Worm (Caenorhabditis elegans) whole organism, L2 larva: Measurements from ENCODE around the gene K10C2.2.

Experiments used
- C34F6.9 ChIP-seq: fragments of 150-350 bp; optimal IDR thresholded peaks from 2 replicates; lab custom pipeline; 2014; ENCODE audit warnings: missing biosample characterization, missing genetic modification characterization
- R02D3.7 ChIP-seq: fragments of 150-350 bp; optimal IDR thresholded peaks from 2 replicates; lab custom pipeline; 2014; ENCODE audit warnings: missing biosample characterization, missing genetic modification characterization
- Y55F3AM.14 ChIP-seq: fragments of 200-800 bp; sonication (Bioruptor generic); optimal IDR thresholded peaks from 2 replicates; lab custom pipeline; 2018; ENCODE audit warnings: mild to moderate bottlenecking, missing genetic modification characterization, missing compliant biosample characterization
- ZK546.5 ChIP-seq: sonication (generic microtip); optimal IDR thresholded peaks from 2 replicates; lab custom pipeline; 2017; ENCODE audit warnings: missing biosample characterization, missing genetic modification characterization
- alr-1 ChIP-seq: fragments of 150-350 bp; optimal IDR thresholded peaks from 2 replicates; lab custom pipeline; 2014; ENCODE audit warnings: missing biosample characterization, missing genetic modification characterization
- ama-1 ChIP-seq: fragments of 150-350 bp; optimal IDR thresholded peaks from 2 replicates; lab custom pipeline; 2018; ENCODE audit warnings: inconsistent platforms
- crh-2 ChIP-seq: sonication (generic microtip); optimal IDR thresholded peaks from 2 replicates; lab custom pipeline; 2017; ENCODE audit warnings: missing biosample characterization, missing genetic modification characterization
- dmd-4 ChIP-seq: sonication (generic microtip); optimal IDR thresholded peaks from 2 replicates; lab custom pipeline; 2017; ENCODE audit warnings: missing biosample characterization, missing genetic modification characterization
- egl-27 ChIP-seq: sonication (generic microtip); optimal IDR thresholded peaks from 3 replicates; lab custom pipeline; 2017; ENCODE audit warnings: missing biosample characterization, missing genetic modification reagents, missing genetic modification characterization
- elt-3 ChIP-seq: sonication (generic microtip); optimal IDR thresholded peaks from 2 replicates; lab custom pipeline; 2017; ENCODE audit warnings: missing biosample characterization, missing genetic modification characterization
- fos-1 ChIP-seq: fragments of 150-350 bp; optimal IDR thresholded peaks from 2 replicates; lab custom pipeline; 2014; ENCODE audit warnings: missing biosample characterization, missing genetic modification characterization
- gmeb-1 ChIP-seq: fragments of 150-350 bp; optimal IDR thresholded peaks from 2 replicates; lab custom pipeline; 2014; ENCODE audit warnings: missing biosample characterization, missing genetic modification characterization
- lin-11 ChIP-seq: fragments of 150-350 bp; sonication (generic microtip); optimal IDR thresholded peaks from 2 replicates; lab custom pipeline; 2014; ENCODE audit warnings: missing biosample characterization, missing genetic modification characterization, inconsistent platforms, mixed read lengths
- lin-13 ChIP-seq: fragments of 150-350 bp; optimal IDR thresholded peaks from 2 replicates; lab custom pipeline; 2014; ENCODE audit warnings: missing biosample characterization, missing genetic modification reagents, missing genetic modification characterization
- lin-39 ChIP-seq: fragments of 150-350 bp; optimal IDR thresholded peaks from 2 replicates; lab custom pipeline; 2014; ENCODE audit warnings: missing biosample characterization, missing genetic modification reagents, missing genetic modification characterization
- lsy-2 ChIP-seq, 2 experiments: fragments of 150-350 bp in 1 of 2; sonication (generic microtip) in 1 of 2; optimal IDR thresholded peaks; 2 replicates each; lab custom pipeline; 2014 to 2017; ENCODE audit warnings: missing biosample characterization in 2 of 2, missing genetic modification characterization in 2 of 2
- mab-5 ChIP-seq: fragments of 150-350 bp; optimal IDR thresholded peaks from 2 replicates; lab custom pipeline; 2014; ENCODE audit warnings: missing biosample characterization, missing genetic modification characterization
- mbf-1 ChIP-seq: sonication (generic microtip); optimal IDR thresholded peaks from 2 replicates; lab custom pipeline; 2017; ENCODE audit warnings: missing biosample characterization, missing genetic modification characterization
- nhr-10 ChIP-seq: sonication (generic microtip); optimal IDR thresholded peaks from 2 replicates; lab custom pipeline; 2017; ENCODE audit warnings: missing biosample characterization, missing genetic modification characterization
- nhr-11 ChIP-seq: fragments of 150-350 bp; optimal IDR thresholded peaks from 2 replicates; lab custom pipeline; 2014; ENCODE audit warnings: missing biosample characterization, missing genetic modification characterization
- nhr-12 ChIP-seq: fragments of 150-350 bp; optimal IDR thresholded peaks from 2 replicates; lab custom pipeline; 2014; ENCODE audit warnings: missing biosample characterization, missing genetic modification characterization
- nhr-129 ChIP-seq: fragments of 150-350 bp; optimal IDR thresholded peaks from 2 replicates; lab custom pipeline; 2014; ENCODE audit warnings: missing biosample characterization, missing genetic modification characterization
- nhr-23 ChIP-seq: fragments of 150-350 bp; optimal IDR thresholded peaks from 2 replicates; lab custom pipeline; 2014; ENCODE audit warnings: missing biosample characterization, missing genetic modification reagents, missing genetic modification characterization
- nhr-25 ChIP-seq: fragments of 150-350 bp; sonication (generic microtip); optimal IDR thresholded peaks from 3 replicates; lab custom pipeline; 2014; ENCODE audit warnings: missing biosample characterization, missing genetic modification characterization
- nhr-6 ChIP-seq: fragments of 150-350 bp; optimal IDR thresholded peaks from 2 replicates; lab custom pipeline; 2014; ENCODE audit warnings: missing biosample characterization, missing genetic modification characterization
- nhr-77 ChIP-seq: fragments of 150-350 bp; optimal IDR thresholded peaks from 2 replicates; lab custom pipeline; 2014; ENCODE audit warnings: missing biosample characterization, missing genetic modification characterization
- peb-1 ChIP-seq: fragments of 150-350 bp; optimal IDR thresholded peaks from 2 replicates; lab custom pipeline; 2014; ENCODE audit warnings: missing biosample characterization, missing genetic modification characterization
- sem-4 ChIP-seq: fragments of 150-350 bp; optimal IDR thresholded peaks from 2 replicates; lab custom pipeline; 2014; ENCODE audit warnings: missing biosample characterization, missing genetic modification reagents, missing genetic modification characterization
- skn-1 ChIP-seq: sonication (generic microtip); optimal IDR thresholded peaks from 2 replicates; lab custom pipeline; 2017; ENCODE audit warnings: missing biosample characterization, missing genetic modification characterization
- sma-9 ChIP-seq, 2 experiments: fragments of 150-350 bp in 1 of 2; sonication (generic microtip) in 1 of 2; optimal IDR thresholded peaks; 2 replicates each; lab custom pipeline; 2014 to 2016; ENCODE audit warnings: missing genetic modification characterization in 2 of 2, mild to moderate bottlenecking in 1 of 2, missing biosample characterization in 1 of 2, missing compliant biosample characterization in 1 of 2, missing genetic modification reagents in 1 of 2, moderate library complexity in 1 of 2
- unc-39 ChIP-seq: fragments of 150-350 bp; optimal IDR thresholded peaks from 2 replicates; lab custom pipeline; 2014; ENCODE audit warnings: missing biosample characterization, missing genetic modification characterization
- unc-55 ChIP-seq: fragments of 150-350 bp; sonication (generic microtip); optimal IDR thresholded peaks from 3 replicates; lab custom pipeline; 2014; ENCODE audit warnings: missing biosample characterization, missing genetic modification reagents, missing genetic modification characterization
- unc-62 ChIP-seq: fragments of 150-350 bp; optimal IDR thresholded peaks from 2 replicates; lab custom pipeline; 2014; ENCODE audit warnings: missing biosample characterization, missing genetic modification reagents, missing genetic modification characterization
- zag-1 ChIP-seq: fragments of 150-350 bp; optimal IDR thresholded peaks from 2 replicates; lab custom pipeline; 2014; ENCODE audit warnings: missing biosample characterization, missing genetic modification characterization
- ztf-1 ChIP-seq: fragments of 200-800 bp; sonication (Bioruptor generic); conservative IDR thresholded peaks from 2 replicates; pipeline ENCODE4 v1.3.6; 2022; ENCODE audit warnings: missing genetic modification characterization, missing compliant biosample characterization
- ztf-11 ChIP-seq: sonication (generic microtip); optimal IDR thresholded peaks from 2 replicates; lab custom pipeline; 2017; ENCODE audit warnings: missing biosample characterization, missing genetic modification characterization
- ztf-4 ChIP-seq: fragments of 150-350 bp; optimal IDR thresholded peaks from 2 replicates; lab custom pipeline; 2014; ENCODE audit warnings: missing biosample characterization, missing genetic modification characterization

K10C2.2 gene

DNA sequence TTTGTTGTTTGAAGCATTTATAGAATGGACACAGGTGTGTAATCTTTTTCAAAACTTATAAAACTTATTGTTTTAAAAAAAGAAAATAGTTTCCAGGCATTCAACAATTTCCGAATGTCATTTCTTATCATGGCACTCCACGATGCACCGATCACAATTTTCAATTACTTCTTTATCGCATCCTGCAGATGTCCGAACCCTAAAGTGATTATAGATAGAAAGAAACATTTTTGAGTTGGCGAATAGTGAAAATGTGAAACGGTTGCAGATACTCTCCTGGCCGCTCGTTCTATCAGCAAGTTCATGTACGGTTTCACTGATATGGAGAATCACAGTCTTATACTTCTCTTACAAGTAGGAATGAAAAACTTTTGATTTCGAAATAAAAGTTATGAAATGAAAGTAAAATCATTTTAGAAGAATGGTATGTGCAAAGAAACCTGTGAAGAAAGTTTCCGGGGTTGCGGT lies 29.4 kb upstream of the K10C2.2 start, which contains the start of gene C15B12.2:
Gene C15B12.2 (plus strand): TSS at position 418 of the 468 bp plus-strand sequence.
- peak; percentile 71 for TF ChIP-seq fos-1 (tag; lab: Kevin White, UChicago)
- TF ChIP-seq crh-2 (tag; lab: Kevin White, UChicago), result peak; percentile 31
- TF ChIP-seq unc-55 (GFP tag; lab: Kevin White, UChicago), result no peak
- peak; percentile 46 for TF ChIP-seq sma-9 (GFP tag; optimal IDR thresholded peaks at IDR 0.05; lab: Kevin White, UChicago)
- no peak for TF ChIP-seq sma-9 (tag; optimal IDR thresholded peaks at IDR 0.05; lab: Kevin White, UChicago)

ce11 chrX:6462479-6462878 lies 28.9 kb upstream of the K10C2.2 start:
- peak; percentile 34 for TF ChIP-seq sma-9 (GFP tag; optimal IDR thresholded peaks at IDR 0.05; lab: Kevin White, UChicago)
- no peak for TF ChIP-seq sma-9 (tag; optimal IDR thresholded peaks at IDR 0.05; lab: Kevin White, UChicago)
- TF ChIP-seq dmd-4, result no peak
- TF ChIP-seq ztf-11 (tag; lab: Kevin White, UChicago), result no peak
- peak; percentile 55 for TF ChIP-seq fos-1 (tag; lab: Kevin White, UChicago)
- TF ChIP-seq nhr-77 (tag; lab: Kevin White, UChicago), result no peak

DNA sequence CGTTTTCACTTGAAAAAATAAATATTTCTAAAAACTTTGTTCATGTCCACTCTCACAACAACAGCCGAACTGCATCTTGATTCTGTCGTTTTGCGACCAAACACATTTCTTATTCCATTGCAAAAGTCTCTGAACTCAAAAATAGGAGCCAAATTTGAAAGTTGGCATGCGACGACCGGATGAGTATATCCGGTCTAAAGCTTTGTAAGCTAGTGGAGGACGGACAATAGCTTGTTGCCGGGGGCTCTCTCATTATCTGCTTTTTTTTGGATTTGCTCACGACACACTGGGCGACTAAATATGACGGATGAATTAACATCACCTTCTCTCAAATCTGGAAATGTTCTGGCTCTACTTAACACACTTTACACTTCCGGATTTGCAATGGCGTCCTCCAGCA lies 28.1 kb upstream of the K10C2.2 start, which contains the start of gene K04E7.1:
Gene K04E7.1 (plus strand): TSS at position 301 of the 400 bp plus-strand sequence.
- TF ChIP-seq elt-3 (tag; lab: Kevin White, UChicago) (no peak), nhr-11 (tag; lab: Kevin White, UChicago) (no peak), mbf-1 (tag; lab: Kevin White, UChicago) (no peak), crh-2 (tag; lab: Kevin White, UChicago) (no peak), dmd-4 (no peak), unc-62 (GFP tag; lab: Kevin White, UChicago) (no peak), nhr-129 (tag; lab: Kevin White, UChicago) (no peak), Y55F3AM.14 (GFP tag; lab: Kevin White, UChicago) (no peak), peb-1 (tag; lab: Kevin White, UChicago) (no peak), zag-1 (no peak), nhr-77 (tag; lab: Kevin White, UChicago) (no peak), nhr-10 (tag; lab: Kevin White, UChicago) (no peak), sem-4 (no peak), lin-11 (no peak), skn-1 (tag; lab: Kevin White, UChicago) (no peak), ZK546.5 (tag; lab: Kevin White, UChicago) (no peak)

ce11 chrX:6460123-6460522 lies 26.5 kb upstream of the K10C2.2 start:
- TF ChIP-seq fos-1 (tag; lab: Kevin White, UChicago), result peak; percentile 44
- TF ChIP-seq crh-2 (tag; lab: Kevin White, UChicago), result peak; percentile 5
- no peak for TF ChIP-seq Y55F3AM.14 (GFP tag; lab: Kevin White, UChicago)
- TF ChIP-seq egl-27, result no peak

ce11 chrX:6458467-6458866 lies 24.9 kb upstream of the K10C2.2 start:
- no peak for TF ChIP-seq ztf-11 (tag; lab: Kevin White, UChicago)
- peak; percentile 29 for TF ChIP-seq fos-1 (tag; lab: Kevin White, UChicago)

DNA sequence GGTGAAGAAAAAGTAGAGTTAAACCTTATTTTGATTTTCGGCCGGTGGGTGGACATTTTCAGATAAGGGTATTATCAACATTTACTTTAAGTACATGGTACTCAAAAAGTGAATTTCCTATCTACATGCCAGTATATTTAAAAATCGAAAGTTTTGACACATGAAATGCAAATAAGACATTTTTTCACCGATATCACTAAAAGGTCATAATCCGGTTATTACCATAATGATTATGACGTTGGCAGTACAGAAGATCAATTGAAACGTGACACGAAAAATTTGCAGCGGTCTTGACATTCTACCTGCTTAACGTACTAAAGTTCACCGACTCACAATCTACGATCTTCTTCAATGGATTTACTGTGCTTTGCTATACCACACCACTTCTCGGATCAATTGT lies 24.4 kb upstream of the K10C2.2 start:
- TF ChIP-seq sma-9 (GFP tag; optimal IDR thresholded peaks at IDR 0.05; lab: Kevin White, UChicago) (peak; percentile 9), sma-9 (tag; optimal IDR thresholded peaks at IDR 0.05; lab: Kevin White, UChicago) (no peak), unc-55 (GFP tag; lab: Kevin White, UChicago) (no peak), nhr-25 (tag; lab: Kevin White, UChicago) (no peak), zag-1 (no peak), lsy-2 (tag; optimal IDR thresholded peaks at IDR 0.05; lab: Kevin White, UChicago) (no peak), gmeb-1 (tag; lab: Kevin White, UChicago) (peak; percentile 17)

DNA sequence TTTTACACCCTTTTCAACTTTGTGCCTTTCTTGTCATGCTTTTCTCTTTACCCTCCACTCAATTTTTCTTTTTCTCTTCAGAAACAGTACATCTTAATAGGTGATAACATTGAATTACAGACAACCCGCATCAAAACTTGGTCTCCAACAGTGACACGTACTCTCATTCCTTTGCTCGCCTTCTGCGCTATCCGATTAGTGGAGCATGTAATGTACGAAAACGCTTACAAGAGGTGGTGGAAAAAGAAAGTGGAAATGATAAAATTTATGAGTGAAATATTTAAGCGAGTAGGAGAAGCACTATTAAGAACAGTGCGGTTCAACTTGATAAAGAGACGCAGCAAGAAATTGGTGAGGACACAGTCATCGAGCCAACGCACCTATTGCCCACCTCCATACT lies 23.0 kb upstream of the K10C2.2 start, which contains the start of gene pept-1:
Gene pept-1 (plus strand): TSS at position 306 of the 400 bp plus-strand sequence.
- TF ChIP-seq gmeb-1 (tag; lab: Kevin White, UChicago) (peak; percentile 46), nhr-23 (no peak), unc-62 (GFP tag; lab: Kevin White, UChicago) (no peak), dmd-4 (no peak), crh-2 (tag; lab: Kevin White, UChicago) (peak; percentile 70), egl-27 (peak; percentile 44), nhr-11 (tag; lab: Kevin White, UChicago) (no peak), lin-13 (GFP tag; lab: Kevin White, UChicago) (no peak), lin-39 (no peak), lsy-2 (tag; optimal IDR thresholded peaks at IDR 0.05; lab: Kevin White, UChicago) (no peak), ztf-4 (tag; lab: Kevin White, UChicago) (no peak), sma-9 (GFP tag; optimal IDR thresholded peaks at IDR 0.05; lab: Kevin White, UChicago) (peak; percentile 68), sma-9 (tag; optimal IDR thresholded peaks at IDR 0.05; lab: Kevin White, UChicago) (no peak), alr-1 (tag; lab: Kevin White, UChicago) (no peak), nhr-6 (tag; lab: Kevin White, UChicago) (no peak), R02D3.7 (tag; lab: Kevin White, UChicago) (no peak), unc-39 (tag; lab: Kevin White, UChicago) (no peak), C34F6.9 (tag; lab: Kevin White, UChicago) (no peak), mab-5 (tag; lab: Kevin White, UChicago) (no peak), ztf-1 (GFP tag; lab: Robert Waterston, UW) (no peak), fos-1 (tag; lab: Kevin White, UChicago) (peak; percentile 92), ama-1 (lab: Kevin White, UChicago) (no peak), nhr-10 (tag; lab: Kevin White, UChicago) (no peak), ZK546.5 (tag; lab: Kevin White, UChicago) (no peak), zag-1 (no peak), nhr-12 (tag; lab: Kevin White, UChicago) (no peak)
